Worm (Caenorhabditis elegans) whole organism, midembryonic: ENCODE results near the gene ymel-1.
A peak's percentile ranks its signal among the peaks of the same experiment; 100 is the strongest.

Source experiments
- T22C8.4 ChIP-seq: fragments of 200-800 bp; sonication (Bioruptor generic); IDR thresholded peaks from 2 replicates; pipeline ENCODE4 v1.3.6; 2022; ENCODE audit warnings: missing genetic modification characterization, missing compliant biosample characterization
- cog-1 ChIP-seq: sonication (generic microtip); optimal IDR thresholded peaks from 2 replicates; lab custom pipeline; 2016; ENCODE audit warnings: missing genetic modification characterization, missing compliant biosample characterization
- flt-1 ChIP-seq: fragments of 200-800 bp; sonication (Bioruptor generic); IDR thresholded peaks from 2 replicates; pipeline ENCODE4 v1.3.6; 2022; ENCODE audit warnings: missing genetic modification characterization, missing compliant biosample characterization
- ztf-23 ChIP-seq: fragments of 200-800 bp; sonication (Bioruptor generic); IDR thresholded peaks from 2 replicates; pipeline ENCODE4 v1.3.6; 2022; ENCODE audit warnings: missing genetic modification reagents, missing genetic modification characterization, missing compliant biosample characterization
- ztf-29 ChIP-seq: fragments of 200-800 bp; sonication (Bioruptor generic); IDR thresholded peaks from 2 replicates; pipeline ENCODE4 v1.3.6; 2022; ENCODE audit warnings: missing genetic modification reagents, missing genetic modification characterization, missing compliant biosample characterization

DNA sequence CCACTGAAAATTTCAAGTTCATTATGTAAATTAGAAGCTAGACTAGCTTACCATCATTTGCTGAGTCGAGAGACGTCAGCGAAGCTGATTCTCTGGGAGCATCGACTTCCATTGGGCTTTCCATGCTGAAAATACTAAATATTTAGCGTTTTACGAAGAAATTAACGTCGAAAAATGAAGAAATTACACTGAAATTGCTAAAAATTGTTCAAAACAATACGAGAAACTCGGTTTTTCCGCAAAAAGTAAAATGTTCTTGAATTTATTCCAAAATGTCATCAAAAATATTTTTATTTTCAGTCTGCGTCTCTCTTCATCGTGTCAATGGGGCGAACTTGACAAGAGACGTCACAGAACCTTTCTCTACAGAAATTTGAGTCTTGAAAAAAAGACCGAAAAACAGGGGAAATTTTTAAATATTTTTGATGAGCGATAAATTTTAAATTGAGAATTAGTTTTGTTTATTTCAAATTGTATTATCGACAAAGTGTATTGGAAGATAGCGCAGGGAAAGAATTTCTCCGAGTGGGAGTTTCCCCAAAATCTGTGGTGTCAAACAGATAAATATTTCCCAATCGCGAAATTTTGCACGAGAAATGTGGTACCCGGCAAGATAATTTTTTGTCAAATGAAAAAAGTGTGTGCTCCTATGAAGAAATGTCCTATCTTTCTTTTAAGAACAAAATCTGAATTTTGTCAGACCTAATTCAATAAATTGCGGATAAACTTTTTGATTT lies 44.7 kb downstream of the ymel-1 start, which contains the start of gene ecps-1:
- TF ChIP-seq ztf-23 (GFP tag; lab: Robert Waterston, UW) (peak; percentile 90), T22C8.4 (0 out of 2 replicates have a peak, but pooled peaks have one; percentile 6), ztf-29 (GFP tag; lab: Robert Waterston, UW) (0 out of 2 replicates have a peak, but pooled peaks have one; percentile 39), flt-1 (GFP tag; lab: Robert Waterston, UW) (peak; percentile 77), cog-1 (tag; lab: Kevin White, UChicago) (peak; percentile 59)
